Worm (Caenorhabditis elegans) whole organism, midembryonic: ENCODE measurements around the gene Y10G11A.1.

ENCODE experiments used
- T22C8.4 ChIP-seq: fragments of 200-800 bp; sonication (Bioruptor generic); IDR thresholded peaks from 2 replicates; pipeline ENCODE4 v1.3.6; 2022; ENCODE audit warnings: missing genetic modification characterization, missing compliant biosample characterization
- flt-1 ChIP-seq: fragments of 200-800 bp; sonication (Bioruptor generic); IDR thresholded peaks from 2 replicates; pipeline ENCODE4 v1.3.6; 2022; ENCODE audit warnings: missing genetic modification characterization, missing compliant biosample characterization
- ztf-29 ChIP-seq: fragments of 200-800 bp; sonication (Bioruptor generic); IDR thresholded peaks from 2 replicates; pipeline ENCODE4 v1.3.6; 2022; ENCODE audit warnings: missing genetic modification reagents, missing genetic modification characterization, missing compliant biosample characterization

- no peak for TF ChIP-seq flt-1 (GFP tag; lab: Robert Waterston, UW)
- no peak for TF ChIP-seq ztf-29 (GFP tag; lab: Robert Waterston, UW)
- TF ChIP-seq T22C8.4: no peak
These were observed 22.2 kb downstream of the Y10G11A.1 start for ce11 chrIV:16446664-16447063.
